Worm (Caenorhabditis elegans): ENCODE data around the gene gcy-33.

- TF ChIP-seq nhr-28 (tag; optimal IDR thresholded peaks at IDR 0.05) = no peak
- TF ChIP-seq elt-3 (tag; optimal IDR thresholded peaks at IDR 0.05) = no peak
- no peak for TF ChIP-seq lin-13 (tag; optimal IDR thresholded peaks at IDR 0.05)
- TF ChIP-seq unc-62 (GFP tag; optimal IDR thresholded peaks at IDR 0.05) = no peak
- TF ChIP-seq lsy-2 (tag; optimal IDR thresholded peaks at IDR 0.05) = peak; percentile 39
- TF ChIP-seq snpc-4 (tag; optimal IDR thresholded peaks at IDR 0.05) = no peak
- no peak for TF ChIP-seq ztf-11 (tag; optimal IDR thresholded peaks at IDR 0.05)
- TF ChIP-seq nhr-12 (tag; optimal IDR thresholded peaks at IDR 0.05) = no peak
- TF ChIP-seq mab-5 (tag; optimal IDR thresholded peaks at IDR 0.05) = no peak
Observed at ce11 chrV:12040823-12041606, 39.4 kb upstream of the gcy-33 start, which contains the start of the genes kup-1 and F10C2.4.

Data from whole organism, mixed stage, embryonic.